Fruit fly (Drosophila melanogaster): Measurements from ENCODE around the gene CG4607.

CG4607 gene

dm6 chrX:7101302-7102012 lies 32.2 kb downstream of the CG4607 start:
- TF ChIP-seq psq (optimal IDR thresholded peaks at IDR 0.05): no peak
- TF ChIP-seq CG8478 (optimal IDR thresholded peaks at IDR 0.05): no peak
- no peak for TF ChIP-seq pan (optimal IDR thresholded peaks at IDR 0.05)
- no peak for TF ChIP-seq EcR (GFP tag; optimal IDR thresholded peaks at IDR 0.05)
- no peak for TF ChIP-seq usp (GFP tag; optimal IDR thresholded peaks at IDR 0.05)
- TF ChIP-seq Dll (optimal IDR thresholded peaks at IDR 0.05): no peak

- TF ChIP-seq EcR (GFP tag; optimal IDR thresholded peaks at IDR 0.05): no peak
- TF ChIP-seq CG8478 (optimal IDR thresholded peaks at IDR 0.05): no peak
- TF ChIP-seq Dll (optimal IDR thresholded peaks at IDR 0.05): no peak
- no peak for TF ChIP-seq usp (GFP tag; optimal IDR thresholded peaks at IDR 0.05)
- no peak for TF ChIP-seq pan (optimal IDR thresholded peaks at IDR 0.05)
- TF ChIP-seq psq (optimal IDR thresholded peaks at IDR 0.05): no peak
These were observed 32.9 kb downstream of the CG4607 start, which contains the start of gene CG4615 for dm6 chrX:7102013-7102520. Gene CG4615, minus strand, starts transcription at chrX:7102300.

- TF ChIP-seq usp (GFP tag; optimal IDR thresholded peaks at IDR 0.05) (no peak), psq (optimal IDR thresholded peaks at IDR 0.05) (no peak), CG8478 (optimal IDR thresholded peaks at IDR 0.05) (no peak), pan (optimal IDR thresholded peaks at IDR 0.05) (no peak), Dll (optimal IDR thresholded peaks at IDR 0.05) (no peak), EcR (GFP tag; optimal IDR thresholded peaks at IDR 0.05) (no peak)
These were observed 35.3 kb downstream of the CG4607 start, which contains the start of the genes CG4617 and CG8300 for dm6 chrX:7104400-7105068. Gene CG4617, minus strand, starts transcription at chrX:7104491. Gene CG8300, plus strand, starts transcription at chrX:7104885.

dm6 chrX:7105533-7105932 lies 36.3 kb downstream of the CG4607 start:
- TF ChIP-seq usp (GFP tag; optimal IDR thresholded peaks at IDR 0.05) (no peak), EcR (GFP tag; optimal IDR thresholded peaks at IDR 0.05) (no peak), Dll (optimal IDR thresholded peaks at IDR 0.05) (no peak), pan (optimal IDR thresholded peaks at IDR 0.05) (no peak), psq (optimal IDR thresholded peaks at IDR 0.05) (no peak), CG8478 (optimal IDR thresholded peaks at IDR 0.05) (no peak)

DNA sequence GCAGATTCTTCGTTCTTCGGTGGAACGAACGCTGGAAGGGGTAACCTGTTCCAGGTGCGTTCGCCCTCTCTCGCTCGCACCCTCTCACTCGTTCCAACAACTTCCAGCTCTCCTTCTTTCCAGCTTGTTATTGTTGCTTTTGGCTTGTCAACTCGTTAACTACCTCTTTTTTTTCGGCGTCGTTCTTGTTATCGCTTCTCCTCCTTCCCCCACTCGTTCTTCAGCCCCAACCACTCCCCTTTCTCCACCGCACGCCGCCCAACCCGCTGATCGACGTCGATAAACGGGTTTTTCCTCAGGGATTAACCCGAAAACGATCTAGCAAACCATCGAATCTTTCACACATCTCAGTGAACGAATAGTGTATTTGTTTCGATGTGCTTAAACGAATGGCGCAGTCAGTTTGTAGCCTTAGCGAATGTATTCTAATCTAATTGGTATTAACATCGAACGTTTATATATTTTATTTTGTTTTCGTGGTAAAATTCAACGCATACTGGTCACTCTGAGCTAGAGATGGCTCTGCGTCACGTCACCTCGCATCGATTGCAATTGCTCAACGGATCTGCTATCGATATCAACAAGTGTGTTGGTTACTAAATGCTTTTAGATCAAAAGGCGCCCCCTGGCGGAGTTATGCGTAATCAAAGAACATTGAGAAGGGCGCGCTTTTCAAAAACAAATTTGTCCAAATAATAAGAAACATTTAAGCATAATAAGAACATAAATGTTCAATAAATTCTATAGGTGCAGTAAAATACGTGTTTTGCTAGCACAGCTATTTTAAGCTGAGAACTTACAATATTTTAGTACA lies 40.8 kb downstream of the CG4607 start, which contains the start of gene fz4:
fz4 (minus strand) TSS at position 529 of the 814 bp plus-strand sequence.
- no peak for TF ChIP-seq psq (optimal IDR thresholded peaks at IDR 0.05)
- TF ChIP-seq usp (GFP tag; optimal IDR thresholded peaks at IDR 0.05): no peak
- TF ChIP-seq Dll (optimal IDR thresholded peaks at IDR 0.05): no peak

DNA sequence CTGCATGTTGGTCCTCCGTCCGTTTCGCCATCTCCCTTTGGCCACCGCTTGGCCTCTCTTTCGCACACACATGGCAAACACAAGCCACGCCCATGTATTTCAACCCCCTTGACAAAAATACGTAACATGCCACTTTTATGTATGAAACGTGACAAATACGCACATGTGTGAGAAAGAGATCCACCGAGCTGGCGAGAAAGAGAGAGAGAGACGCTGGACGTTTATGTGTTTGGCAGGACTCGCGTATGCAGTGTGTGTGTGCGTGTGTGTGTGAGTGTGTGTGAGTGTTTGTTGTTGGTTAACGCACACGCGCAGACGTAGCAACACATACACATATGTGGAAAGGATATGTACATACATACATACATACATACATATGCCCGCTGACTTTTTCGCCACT lies 41.7 kb downstream of the CG4607 start:
- no peak for TF ChIP-seq CG8478 (optimal IDR thresholded peaks at IDR 0.05)
- no peak for TF ChIP-seq psq (optimal IDR thresholded peaks at IDR 0.05)
- TF ChIP-seq pan (optimal IDR thresholded peaks at IDR 0.05): no peak
- TF ChIP-seq EcR (GFP tag; optimal IDR thresholded peaks at IDR 0.05): no peak
- no peak for TF ChIP-seq Dll (optimal IDR thresholded peaks at IDR 0.05)
- no peak for TF ChIP-seq usp (GFP tag; optimal IDR thresholded peaks at IDR 0.05)

DNA sequence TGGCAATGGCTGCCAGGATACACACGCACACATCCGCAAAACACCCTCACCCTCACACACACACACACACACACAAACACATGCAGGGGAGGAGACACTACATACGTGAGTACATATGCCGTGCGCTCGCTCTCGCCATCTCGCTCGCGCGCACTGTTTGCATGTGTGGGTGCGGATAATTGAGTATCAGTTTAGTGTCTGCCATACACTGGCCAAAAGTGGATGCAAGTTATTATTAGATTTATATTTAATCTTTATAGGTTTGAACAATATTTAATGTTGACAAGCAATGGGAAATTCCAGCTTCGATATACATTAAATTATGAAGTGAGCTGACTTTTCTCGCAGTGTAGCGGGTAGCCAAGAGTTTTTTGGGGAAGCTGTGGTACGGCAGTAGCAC lies 48.5 kb downstream of the CG4607 start:
- TF ChIP-seq CG8478 (optimal IDR thresholded peaks at IDR 0.05) (no peak), usp (GFP tag; optimal IDR thresholded peaks at IDR 0.05) (no peak), EcR (GFP tag; optimal IDR thresholded peaks at IDR 0.05) (no peak), Dll (optimal IDR thresholded peaks at IDR 0.05) (no peak), pan (optimal IDR thresholded peaks at IDR 0.05) (no peak), psq (optimal IDR thresholded peaks at IDR 0.05) (no peak)

- TF ChIP-seq usp (GFP tag; optimal IDR thresholded peaks at IDR 0.05) (no peak), EcR (GFP tag; optimal IDR thresholded peaks at IDR 0.05) (no peak), CG8478 (optimal IDR thresholded peaks at IDR 0.05) (no peak), Dll (optimal IDR thresholded peaks at IDR 0.05) (no peak), psq (optimal IDR thresholded peaks at IDR 0.05) (no peak), pan (optimal IDR thresholded peaks at IDR 0.05) (no peak)
These were observed 51.0 kb downstream of the CG4607 start for dm6 chrX:7120168-7120567.

dm6 chrX:7122002-7122401 lies 52.8 kb downstream of the CG4607 start:
- TF ChIP-seq pan (optimal IDR thresholded peaks at IDR 0.05) (no peak), Dll (optimal IDR thresholded peaks at IDR 0.05) (no peak), EcR (GFP tag; optimal IDR thresholded peaks at IDR 0.05) (no peak), CG8478 (optimal IDR thresholded peaks at IDR 0.05) (no peak)
